Worm (Caenorhabditis elegans) whole organism, L3 larva: ENCODE data around the gene C05E11.7.

Experiments used
- aly-2 ChIP-seq: fragments of 150-350 bp; optimal IDR thresholded peaks from 2 replicates; lab custom pipeline; 2014; ENCODE audit warnings: missing biosample characterization, missing genetic modification characterization
- ama-1 ChIP-seq: fragments of 150-350 bp; optimal IDR thresholded peaks from 2 replicates; lab custom pipeline; 2018
- ceh-28 ChIP-seq: fragments of 150-350 bp; optimal IDR thresholded peaks from 2 replicates; lab custom pipeline; 2014; ENCODE audit warnings: missing biosample characterization, missing genetic modification reagents, missing genetic modification characterization
- ceh-82 ChIP-seq: fragments of 150-350 bp; optimal IDR thresholded peaks from 2 replicates; lab custom pipeline; 2014; ENCODE audit warnings: missing biosample characterization, missing genetic modification characterization
- elt-1 ChIP-seq: fragments of 150-350 bp; optimal IDR thresholded peaks from 2 replicates; lab custom pipeline; 2014; ENCODE audit warnings: missing biosample characterization, missing genetic modification characterization
- eor-1 ChIP-seq, 2 experiments: fragments of 150-350 bp; optimal IDR thresholded peaks; 2 replicates each; lab custom pipeline; 2014 to 2018; ENCODE audit warnings: missing biosample characterization in 2 of 2, missing genetic modification characterization in 2 of 2
- fos-1 ChIP-seq: fragments of 150-350 bp; optimal IDR thresholded peaks from 2 replicates; lab custom pipeline; 2014; ENCODE audit warnings: missing biosample characterization, missing genetic modification characterization
- lsy-12 ChIP-seq: sonication (generic microtip); optimal IDR thresholded peaks from 2 replicates; lab custom pipeline; 2016; ENCODE audit warnings: mild to moderate bottlenecking, missing genetic modification characterization, missing compliant biosample characterization
- mml-1 ChIP-seq: fragments of 150-350 bp; sonication (generic microtip); optimal IDR thresholded peaks from 3 replicates; lab custom pipeline; 2014; ENCODE audit warnings: missing biosample characterization, missing genetic modification characterization
- nfya-1 ChIP-seq: sonication (generic microtip); optimal IDR thresholded peaks from 2 replicates; lab custom pipeline; 2017; ENCODE audit warnings: missing genetic modification characterization, mild to moderate bottlenecking, missing compliant biosample characterization, antibody characterized with exemption, moderate library complexity; ENCODE audit not compliant: insufficient read depth
- nhr-12 ChIP-seq: fragments of 150-350 bp; optimal IDR thresholded peaks from 2 replicates; lab custom pipeline; 2014; ENCODE audit warnings: missing biosample characterization, missing genetic modification characterization
- nhr-23 ChIP-seq: fragments of 150-350 bp; optimal IDR thresholded peaks from 2 replicates; lab custom pipeline; 2014; ENCODE audit warnings: missing biosample characterization, missing genetic modification reagents, missing genetic modification characterization
- nhr-237 ChIP-seq: fragments of 150-350 bp; optimal IDR thresholded peaks from 2 replicates; lab custom pipeline; 2014; ENCODE audit warnings: missing biosample characterization, missing genetic modification characterization
- nhr-67 ChIP-seq: fragments of 150-350 bp; optimal IDR thresholded peaks from 2 replicates; lab custom pipeline; 2014; ENCODE audit warnings: missing biosample characterization, missing genetic modification characterization
- nhr-76 ChIP-seq: fragments of 150-350 bp; sonication (generic microtip); optimal IDR thresholded peaks from 5 replicates; lab custom pipeline; 2014; ENCODE audit warnings: missing biosample characterization, missing genetic modification characterization
- nhr-77 ChIP-seq: fragments of 150-350 bp; optimal IDR thresholded peaks from 2 replicates; lab custom pipeline; 2014; ENCODE audit warnings: missing biosample characterization, missing genetic modification characterization
- tbx-2 ChIP-seq: sonication (generic microtip); optimal IDR thresholded peaks from 2 replicates; lab custom pipeline; 2016; ENCODE audit warnings: mild to moderate bottlenecking, missing genetic modification characterization, missing compliant biosample characterization
- zag-1 ChIP-seq: fragments of 150-350 bp; optimal IDR thresholded peaks from 2 replicates; lab custom pipeline; 2014; ENCODE audit warnings: missing biosample characterization, missing genetic modification characterization
- ztf-4 ChIP-seq: fragments of 150-350 bp; optimal IDR thresholded peaks from 2 replicates; lab custom pipeline; 2014; ENCODE audit warnings: missing biosample characterization, missing genetic modification characterization

The C05E11.7 gene

ce11 chrX:4532160-4532741, 53.2 kb downstream of the C05E11.7 start, which contains the start of gene nhr-35 (continued):
- TF ChIP-seq aly-2 (no peak), nhr-77 (no peak), mml-1 (tag; lab: Kevin White, UChicago) (peak; percentile 62), nhr-67 (tag; lab: Kevin White, UChicago) (no peak), ztf-4 (tag; lab: Kevin White, UChicago) (no peak), ama-1 (lab: Kevin White, UChicago) (peak; percentile 26), nhr-12 (tag; lab: Kevin White, UChicago) (no peak), nhr-237 (tag; lab: Kevin White, UChicago) (no peak), nfya-1 (tag; lab: Kevin White, UChicago) (peak; percentile 39), eor-1 (tag; optimal IDR thresholded peaks at IDR 0.05; lab: Kevin White, UChicago) (no peak), fos-1 (tag; lab: Kevin White, UChicago) (no peak), elt-1 (tag; lab: Kevin White, UChicago) (no peak), tbx-2 (tag; lab: Kevin White, UChicago) (peak; percentile 29), nhr-76 (tag; lab: Kevin White, UChicago) (no peak), nhr-23 (tag; lab: Kevin White, UChicago) (peak; percentile 48), lsy-12 (peak; percentile 66), zag-1 (tag; lab: Kevin White, UChicago) (no peak), ceh-28 (tag; lab: Kevin White, UChicago) (peak; percentile 23), ceh-82 (tag; lab: Kevin White, UChicago) (no peak)
